Worm (Caenorhabditis elegans) whole organism, L4/young adult: ENCODE results near the gene gcy-14.

Experiments used
- dao-5 ChIP-seq: sonication (generic microtip); optimal IDR thresholded peaks from 2 replicates; lab custom pipeline; 2016; ENCODE audit warnings: missing genotype, missing genetic modification characterization, moderate library complexity, missing compliant biosample characterization
- him-1 ChIP-seq: sonication (generic microtip); optimal IDR thresholded peaks from 2 replicates; lab custom pipeline; 2016; ENCODE audit warnings: missing genotype, missing genetic modification reagents, missing genetic modification characterization, missing compliant biosample characterization

ce11 chrV:14815500-14815899 lies 52.6 kb downstream of the gcy-14 start, which contains the start of gene rin-1:
- TF ChIP-seq him-1 (tag; lab: Kevin White, UChicago) (no peak), dao-5 (tag; lab: Kevin White, UChicago) (no peak)
